Worm (Caenorhabditis elegans): ENCODE measurements around the gene col-157.

ce11 chrV:11531831-11532534 lies 48.1 kb downstream of the col-157 start:
- no peak for TF ChIP-seq mls-2 (tag; optimal IDR thresholded peaks at IDR 0.05)
- no peak for TF ChIP-seq snpc-4 (tag; optimal IDR thresholded peaks at IDR 0.05)
- TF ChIP-seq elt-1 (tag; optimal IDR thresholded peaks at IDR 0.05; ENCODE audit: borderline replicate concordance, insufficient read depth), result no peak
- TF ChIP-seq sptf-1 (tag; optimal IDR thresholded peaks at IDR 0.05), result peak; percentile 20
- no peak for TF ChIP-seq elt-3 (tag; optimal IDR thresholded peaks at IDR 0.05)
- no peak for TF ChIP-seq cnd-1 (tag; optimal IDR thresholded peaks at IDR 0.05)
- no peak for TF ChIP-seq flh-1 (GFP tag; optimal IDR thresholded peaks at IDR 0.05)
- peak; percentile 10 for TF ChIP-seq ceh-83 (GFP tag; optimal IDR thresholded peaks at IDR 0.05)
- no peak for TF ChIP-seq lsy-2 (tag; optimal IDR thresholded peaks at IDR 0.05)
- TF ChIP-seq nhr-76 (tag; optimal IDR thresholded peaks at IDR 0.05), result no peak
- TF ChIP-seq M03D4.4 (tag; optimal IDR thresholded peaks at IDR 0.05), result no peak
- TF ChIP-seq nhr-28 (tag; optimal IDR thresholded peaks at IDR 0.05), result no peak
